Fruit fly (Drosophila melanogaster) Kc167 (cell line): ENCODE results near the gene ab.

Experiments
- Myc ChIP-seq: fragments of >200 bp; optimal IDR thresholded peaks from 2 replicates; lab custom pipeline; 2017; ENCODE audit warnings: missing external identifiers
- Sin3A ChIP-seq: fragments of >200 bp; optimal IDR thresholded peaks from 2 replicates; lab custom pipeline; 2018; ENCODE audit warnings: missing external identifiers
- h ChIP-seq: fragments of >200 bp; optimal IDR thresholded peaks from 3 replicates; lab custom pipeline; 2018; ENCODE audit warnings: missing external identifiers
- insv ChIP-seq: fragments of >200 bp; optimal IDR thresholded peaks from 3 replicates; lab custom pipeline; 2018; ENCODE audit warnings: missing external identifiers
- psq ChIP-seq: fragments of >200 bp; optimal IDR thresholded peaks from 2 replicates; lab custom pipeline; 2017; ENCODE audit warnings: missing external identifiers
- ttk ChIP-seq: sonication (Bioruptor generic); optimal IDR thresholded peaks from 2 replicates; lab custom pipeline; 2017; ENCODE audit warnings: missing external identifiers

Gene ab

dm6 chr2L:11207471-11207870 is 3.0 kb upstream of the ab start:
- TF ChIP-seq psq (lab: Kevin White, UChicago) (no peak), ttk (lab: Kevin White, UChicago) (no peak), Sin3A (lab: Kevin White, UChicago) (no peak), insv (lab: Kevin White, UChicago) (no peak), h (lab: Kevin White, UChicago) (no peak), Myc (lab: Kevin White, UChicago) (no peak)

DNA sequence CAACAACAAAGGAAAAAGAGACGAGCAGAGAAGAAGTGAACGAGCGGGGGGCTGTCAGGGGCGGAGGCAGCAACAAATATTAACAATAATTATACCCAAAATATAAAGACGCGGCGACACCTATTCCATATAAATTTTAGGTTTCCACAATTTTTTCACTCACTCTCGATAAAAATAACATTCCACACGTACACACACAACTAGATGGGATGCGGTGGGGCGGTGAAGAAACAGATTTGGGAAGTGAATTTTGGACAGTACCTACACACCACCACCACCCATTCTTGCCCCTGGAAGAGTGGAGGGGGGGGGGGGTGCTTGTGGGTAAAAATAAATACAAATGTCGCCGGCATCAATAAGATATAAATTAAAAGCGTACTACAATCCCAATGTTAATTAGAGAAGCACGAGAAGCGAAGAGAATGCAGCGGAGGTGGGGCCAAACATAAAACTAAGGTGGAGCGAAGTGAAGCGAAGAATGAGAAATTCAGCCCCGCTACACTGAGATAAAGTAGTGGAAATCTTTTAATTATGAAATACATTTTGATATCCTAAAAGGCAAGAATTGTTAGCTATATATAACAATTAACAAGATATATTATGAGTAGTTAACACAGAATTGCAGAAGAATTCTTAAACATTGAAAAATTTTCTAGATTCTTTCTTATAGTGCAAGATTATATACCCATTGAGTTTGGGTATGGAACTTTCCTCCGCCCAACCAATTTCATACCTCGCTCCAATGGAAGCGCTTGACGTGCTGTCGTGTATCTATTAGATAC is 1.7 kb upstream of the ab start:
- no peak for TF ChIP-seq Myc (lab: Kevin White, UChicago)
- TF ChIP-seq psq (lab: Kevin White, UChicago): no peak
- no peak for TF ChIP-seq h (lab: Kevin White, UChicago)
- no peak for TF ChIP-seq Sin3A (lab: Kevin White, UChicago)
- TF ChIP-seq ttk (lab: Kevin White, UChicago): no peak
- TF ChIP-seq insv (lab: Kevin White, UChicago): no peak

- no peak for TF ChIP-seq h (lab: Kevin White, UChicago)
Observed at dm6 chr2L:11210970-11211967, 791 bp downstream of the ab start.

- TF ChIP-seq h (lab: Kevin White, UChicago) (no peak), ttk (lab: Kevin White, UChicago) (no peak), Myc (lab: Kevin White, UChicago) (no peak), psq (lab: Kevin White, UChicago) (no peak)
Observed at dm6 chr2L:11218918-11219317, 8.4 kb downstream of the ab start.

dm6 chr2L:11219446-11220038 is 9.1 kb downstream of the ab start:
- TF ChIP-seq psq (lab: Kevin White, UChicago): no peak
- TF ChIP-seq ttk (lab: Kevin White, UChicago): no peak
- no peak for TF ChIP-seq h (lab: Kevin White, UChicago)
- no peak for TF ChIP-seq Myc (lab: Kevin White, UChicago)
- no peak for TF ChIP-seq Sin3A (lab: Kevin White, UChicago)
- no peak for TF ChIP-seq insv (lab: Kevin White, UChicago)

DNA sequence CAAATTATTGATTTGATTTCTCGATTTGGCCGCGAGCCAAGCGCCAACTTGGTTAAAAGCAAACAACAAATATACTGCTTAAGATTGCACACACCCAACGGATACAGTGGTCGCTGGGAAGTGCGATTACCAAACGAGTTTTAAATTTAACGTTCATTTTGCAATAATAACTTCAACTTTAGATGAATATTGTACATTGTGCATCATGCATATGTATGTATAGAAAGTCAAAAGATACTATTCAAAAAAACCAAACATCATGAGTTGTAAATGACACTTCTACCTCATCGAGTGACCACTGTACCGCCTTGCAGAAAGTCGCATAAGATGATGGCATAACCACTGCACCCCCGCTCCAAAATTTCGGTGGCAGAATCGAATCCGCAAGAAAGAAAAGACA is 10.3 kb downstream of the ab start:
- no peak for TF ChIP-seq ttk (lab: Kevin White, UChicago)
- TF ChIP-seq insv (lab: Kevin White, UChicago): no peak
- no peak for TF ChIP-seq h (lab: Kevin White, UChicago)

DNA sequence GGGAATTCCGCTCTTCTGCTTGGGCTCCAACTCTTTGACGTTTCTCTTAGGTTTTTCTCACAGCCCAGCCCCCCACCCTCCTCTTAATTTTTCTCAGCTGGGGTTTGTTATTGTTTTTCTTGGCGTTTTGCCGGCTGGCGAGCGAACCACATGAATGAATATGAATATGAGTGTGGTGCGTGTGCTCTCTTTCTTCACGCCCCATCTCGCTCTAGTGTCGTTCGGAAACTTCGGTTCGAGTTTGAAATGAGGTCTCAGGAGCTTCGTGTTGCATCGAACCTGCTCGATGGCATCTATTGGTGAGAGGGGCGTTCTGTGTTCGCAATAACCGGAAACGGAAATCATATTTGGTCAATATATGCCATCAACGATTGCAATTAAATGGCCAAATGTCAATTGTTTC is 10.8 kb downstream of the ab start:
- no peak for TF ChIP-seq ttk (lab: Kevin White, UChicago)
- no peak for TF ChIP-seq Myc (lab: Kevin White, UChicago)
- TF ChIP-seq insv (lab: Kevin White, UChicago): no peak
- no peak for TF ChIP-seq Sin3A (lab: Kevin White, UChicago)
- TF ChIP-seq psq (lab: Kevin White, UChicago): no peak
- TF ChIP-seq h (lab: Kevin White, UChicago): no peak

DNA sequence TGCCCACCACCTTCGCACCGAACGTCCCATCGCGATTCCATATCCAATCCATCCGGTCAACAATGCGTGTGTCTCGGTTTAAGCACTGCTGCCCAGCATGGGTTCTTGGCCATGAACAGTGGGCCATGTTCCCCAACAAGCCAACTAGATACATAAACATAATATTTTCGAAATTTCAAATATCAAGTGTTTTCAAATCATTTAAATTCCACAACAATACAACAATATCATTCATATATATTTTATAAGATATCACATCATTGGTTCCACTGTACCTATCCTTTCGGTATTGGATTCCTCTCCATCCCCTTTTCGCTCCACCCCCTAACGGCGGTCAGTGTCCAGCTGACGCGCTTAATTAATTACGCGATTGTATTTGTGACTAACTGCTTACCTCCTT is 11.6 kb downstream of the ab start:
- TF ChIP-seq h (lab: Kevin White, UChicago) (no peak), psq (lab: Kevin White, UChicago) (no peak), Myc (lab: Kevin White, UChicago) (no peak), Sin3A (lab: Kevin White, UChicago) (no peak), insv (lab: Kevin White, UChicago) (no peak), ttk (lab: Kevin White, UChicago) (no peak)

dm6 chr2L:11224443-11224842 is 14.0 kb downstream of the ab start:
- TF ChIP-seq Myc (lab: Kevin White, UChicago) (no peak), h (lab: Kevin White, UChicago) (no peak)

DNA sequence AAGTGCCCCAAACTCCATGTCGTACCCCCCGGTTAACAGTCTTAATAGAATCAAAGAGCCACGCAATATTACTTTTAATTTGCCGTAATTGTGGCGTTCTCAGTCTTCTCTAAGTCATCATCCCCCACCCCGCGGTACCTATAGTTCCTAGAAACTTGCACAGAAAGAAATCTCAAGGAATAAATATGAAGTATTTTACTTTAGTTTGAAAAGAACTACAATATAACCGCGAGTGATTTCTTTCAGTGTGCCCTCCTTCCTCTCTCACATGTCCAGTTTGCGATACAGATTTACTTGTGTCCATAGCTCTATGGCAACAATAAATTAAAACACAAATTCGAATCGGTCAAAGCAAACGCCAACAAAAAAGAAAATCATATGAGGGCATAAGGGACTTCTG is 15.6 kb downstream of the ab start:
- TF ChIP-seq Myc (lab: Kevin White, UChicago) (no peak), psq (lab: Kevin White, UChicago) (no peak), insv (lab: Kevin White, UChicago) (no peak), h (lab: Kevin White, UChicago) (no peak), ttk (lab: Kevin White, UChicago) (no peak), Sin3A (lab: Kevin White, UChicago) (no peak)

DNA sequence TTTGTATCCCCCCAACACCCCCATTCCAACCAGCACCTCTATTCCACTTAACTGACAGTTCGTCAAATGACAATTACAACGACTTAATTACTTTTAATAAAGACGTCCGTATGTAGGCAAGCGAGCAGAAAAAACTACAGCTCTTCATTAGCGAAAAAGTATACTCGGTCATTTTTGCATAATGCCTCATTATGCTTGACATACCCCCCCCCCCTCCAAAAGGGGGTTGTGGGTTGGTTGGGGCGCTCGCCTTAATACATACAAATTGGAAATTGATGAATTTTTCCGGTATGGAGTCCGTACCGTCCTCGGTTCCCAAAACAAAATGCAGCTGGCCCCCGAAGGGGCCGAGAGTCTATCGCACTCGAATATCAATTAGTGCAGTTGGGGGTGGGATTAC is 16.8 kb downstream of the ab start:
- TF ChIP-seq psq (lab: Kevin White, UChicago) (no peak), Sin3A (lab: Kevin White, UChicago) (no peak), h (lab: Kevin White, UChicago) (no peak), Myc (lab: Kevin White, UChicago) (no peak), insv (lab: Kevin White, UChicago) (no peak), ttk (lab: Kevin White, UChicago) (no peak)
